Worm (Caenorhabditis elegans) whole organism, late embryonic: Measurements from ENCODE around the gene shw-3.

Experiments used
- C08G9.2 ChIP-seq: sonication (generic microtip); optimal IDR thresholded peaks from 2 replicates; lab custom pipeline; 2016; ENCODE audit warnings: mild to moderate bottlenecking, missing genetic modification characterization, moderate library complexity, missing compliant biosample characterization
- C38D4.7 ChIP-seq: fragments of 200-800 bp; sonication (Bioruptor generic); optimal IDR thresholded peaks from 2 replicates; lab custom pipeline; 2018; ENCODE audit warnings: mild to moderate bottlenecking, missing genetic modification characterization, moderate library complexity, missing compliant biosample characterization
- F13H6.1 ChIP-seq: sonication (generic microtip); optimal IDR thresholded peaks from 2 replicates; lab custom pipeline; 2016; ENCODE audit warnings: missing genetic modification characterization, missing compliant biosample characterization
- K09A11.1 ChIP-seq: sonication (generic microtip); optimal IDR thresholded peaks from 2 replicates; lab custom pipeline; 2017; ENCODE audit warnings: antibody characterized with exemption, mild to moderate bottlenecking, missing genetic modification characterization, missing compliant biosample characterization; ENCODE audit not compliant: insufficient read depth
- ama-1 ChIP-seq: fragments of 150-350 bp; optimal IDR thresholded peaks from 2 replicates; lab custom pipeline; 2014
- ceh-24 ChIP-seq: sonication (generic microtip); optimal IDR thresholded peaks from 2 replicates; lab custom pipeline; 2016; ENCODE audit warnings: mild to moderate bottlenecking, missing genetic modification characterization, missing compliant biosample characterization
- ceh-31 ChIP-seq: sonication (generic microtip); optimal IDR thresholded peaks from 2 replicates; lab custom pipeline; 2016; ENCODE audit warnings: missing genetic modification characterization, missing compliant biosample characterization
- ceh-9 ChIP-seq: sonication (generic microtip); optimal IDR thresholded peaks from 2 replicates; lab custom pipeline; 2016; ENCODE audit warnings: mild to moderate bottlenecking, missing genetic modification characterization, inconsistent platforms, missing compliant biosample characterization
- che-1 ChIP-seq: sonication (generic microtip); optimal IDR thresholded peaks from 2 replicates; lab custom pipeline; 2016; ENCODE audit warnings: mild to moderate bottlenecking, missing genetic modification characterization, missing compliant biosample characterization
- dmd-4 ChIP-seq: sonication (generic microtip); optimal IDR thresholded peaks from 2 replicates; lab custom pipeline; 2016; ENCODE audit warnings: borderline replicate concordance, missing genetic modification characterization, missing compliant biosample characterization
- hlh-6 ChIP-seq: sonication (generic microtip); optimal IDR thresholded peaks from 2 replicates; lab custom pipeline; 2016; ENCODE audit warnings: missing genotype, missing genetic modification characterization, missing compliant biosample characterization
- nfya-1 ChIP-seq: sonication (generic microtip); optimal IDR thresholded peaks from 2 replicates; lab custom pipeline; 2017; ENCODE audit warnings: missing genetic modification characterization, mild to moderate bottlenecking, missing compliant biosample characterization, antibody characterized with exemption, moderate library complexity
- pqm-1 ChIP-seq: sonication (generic microtip); optimal IDR thresholded peaks from 2 replicates; lab custom pipeline; 2016; ENCODE audit warnings: missing genetic modification characterization, missing compliant biosample characterization
- syd-9 ChIP-seq: sonication (generic microtip); optimal IDR thresholded peaks from 2 replicates; lab custom pipeline; 2016; ENCODE audit warnings: mild to moderate bottlenecking, missing genetic modification characterization, moderate library complexity, missing compliant biosample characterization

- TF ChIP-seq F13H6.1 (tag; lab: Kevin White, UChicago), result no peak
- no peak for TF ChIP-seq dmd-4 (tag; lab: Kevin White, UChicago)
- TF ChIP-seq nfya-1 (tag; lab: Kevin White, UChicago), result no peak
- TF ChIP-seq pqm-1 (tag; lab: Kevin White, UChicago), result no peak
- no peak for TF ChIP-seq hlh-6
- no peak for TF ChIP-seq ceh-31 (tag; lab: Kevin White, UChicago)
- no peak for TF ChIP-seq K09A11.1 (tag; lab: Kevin White, UChicago)
- TF ChIP-seq C38D4.7 (GFP tag; lab: Kevin White, UChicago), result no peak
- no peak for TF ChIP-seq C08G9.2 (tag; lab: Kevin White, UChicago)
- TF ChIP-seq ceh-24 (tag; lab: Kevin White, UChicago), result no peak
- TF ChIP-seq syd-9, result no peak
- no peak for TF ChIP-seq ama-1 (lab: Kevin White, UChicago)
- no peak for TF ChIP-seq che-1 (tag; lab: Kevin White, UChicago)
- TF ChIP-seq ceh-9 (tag; lab: Kevin White, UChicago), result no peak
Measured at ce11 chrV:12995269-12995668, 8.3 kb upstream of the shw-3 start, which contains the start of gene far-5.
